Worm (Caenorhabditis elegans) whole organism, midembryonic: Measurements from ENCODE around the gene C44H4.4.

Experiments used
- flt-1 ChIP-seq: fragments of 200-800 bp; sonication (Bioruptor generic); IDR thresholded peaks from 2 replicates; pipeline ENCODE4 v1.3.6; 2022; ENCODE audit warnings: missing genetic modification characterization, missing compliant biosample characterization
- tab-1 ChIP-seq: fragments of 200-800 bp; sonication (Bioruptor generic); IDR thresholded peaks from 2 replicates; pipeline ENCODE4 v1.3.6; 2022; ENCODE audit warnings: missing genetic modification characterization, missing compliant biosample characterization

ce11 chrX:14539468-14539867, 49.4 kb downstream of the C44H4.4 start:
- no peak for TF ChIP-seq flt-1 (GFP tag; lab: Robert Waterston, UW)
- no peak for TF ChIP-seq tab-1 (GFP tag; lab: Robert Waterston, UW)
